Worm (Caenorhabditis elegans) whole organism, L2 larva: ENCODE results near the gene K08B12.1.

Experiments used
- blmp-1 ChIP-seq: sonication (generic microtip); optimal IDR thresholded peaks from 2 replicates; lab custom pipeline; 2017; ENCODE audit warnings: missing genetic modification characterization, mild to moderate bottlenecking, missing compliant biosample characterization, antibody characterized with exemption, moderate library complexity; ENCODE audit not compliant: insufficient read depth
- ceh-16 ChIP-seq: fragments of 150-350 bp; optimal IDR thresholded peaks from 2 replicates; lab custom pipeline; 2014; ENCODE audit warnings: missing biosample characterization, missing genetic modification characterization
- dmd-4 ChIP-seq: sonication (generic microtip); optimal IDR thresholded peaks from 2 replicates; lab custom pipeline; 2017; ENCODE audit warnings: missing biosample characterization, missing genetic modification characterization
- elt-3 ChIP-seq: sonication (generic microtip); optimal IDR thresholded peaks from 2 replicates; lab custom pipeline; 2017; ENCODE audit warnings: missing biosample characterization, missing genetic modification characterization
- mdl-1 ChIP-seq, 2 experiments: fragments of 150-350 bp in 1 of 2; sonication (generic microtip) in 1 of 2; optimal IDR thresholded peaks; 2 replicates each; lab custom pipeline; 2017; ENCODE audit warnings: missing biosample characterization in 2 of 2, missing genetic modification characterization in 2 of 2
- zag-1 ChIP-seq: fragments of 150-350 bp; optimal IDR thresholded peaks from 2 replicates; lab custom pipeline; 2014; ENCODE audit warnings: missing biosample characterization, missing genetic modification characterization
- ztf-11 ChIP-seq: sonication (generic microtip); optimal IDR thresholded peaks from 2 replicates; lab custom pipeline; 2017; ENCODE audit warnings: missing biosample characterization, missing genetic modification characterization
- ztf-4 ChIP-seq: fragments of 150-350 bp; optimal IDR thresholded peaks from 2 replicates; lab custom pipeline; 2014; ENCODE audit warnings: missing biosample characterization, missing genetic modification characterization

DNA sequence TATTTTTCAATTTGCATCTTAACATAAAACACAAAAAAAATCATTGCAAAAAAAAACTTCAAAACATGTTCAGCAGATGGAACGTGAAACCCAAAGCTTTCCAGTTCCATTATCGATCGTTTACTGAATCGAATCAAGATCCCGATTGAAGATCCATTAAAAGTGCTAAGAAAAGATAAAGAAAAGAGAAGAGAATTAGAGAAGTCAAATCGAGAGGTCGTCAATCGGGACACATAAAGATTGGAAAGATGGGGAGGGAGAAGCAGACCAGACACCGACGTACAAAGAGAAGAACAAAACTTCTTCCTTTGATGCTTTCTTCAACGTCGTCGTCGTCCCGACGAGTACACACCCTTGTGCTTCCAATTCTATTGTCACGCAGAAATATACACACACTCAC, 26.3 kb upstream of the K08B12.1 start:
- TF ChIP-seq ztf-11 (tag; lab: Kevin White, UChicago): no peak
- no peak for TF ChIP-seq elt-3 (tag; lab: Kevin White, UChicago)
- no peak for TF ChIP-seq mdl-1 (tag; optimal IDR thresholded peaks at IDR 0.05; lab: Kevin White, UChicago)
- no peak for TF ChIP-seq ztf-4
- TF ChIP-seq ceh-16 (tag; lab: Kevin White, UChicago): no peak
- no peak for TF ChIP-seq blmp-1
- no peak for TF ChIP-seq dmd-4
- TF ChIP-seq zag-1 (tag; lab: Kevin White, UChicago): no peak
